Worm (Caenorhabditis elegans) whole organism, mixed stage, embryonic: ENCODE results near the gene pap-1.

Source experiments
- M03D4.4 ChIP-seq: sonication (generic microtip); optimal IDR thresholded peaks from 2 replicates; lab custom pipeline; 2017; ENCODE audit warnings: mild to moderate bottlenecking, missing genetic modification characterization, missing compliant biosample characterization
- bed-3 ChIP-seq: fragments of 200-800 bp; sonication (Bioruptor generic); optimal IDR thresholded peaks from 3 replicates; lab custom pipeline; 2018; ENCODE audit warnings: mild to moderate bottlenecking, missing genetic modification characterization, moderate library complexity, missing compliant biosample characterization
- blmp-1 ChIP-seq: fragments of 150-350 bp; optimal IDR thresholded peaks from 2 replicates; lab custom pipeline; 2014; ENCODE audit warnings: missing biosample characterization, missing genetic modification characterization
- ceh-39 ChIP-seq: fragments of 150-350 bp; optimal IDR thresholded peaks from 2 replicates; lab custom pipeline; 2014; ENCODE audit warnings: missing biosample characterization, missing genetic modification characterization
- ceh-43 ChIP-seq: fragments of 200-800 bp; sonication (Bioruptor generic); optimal IDR thresholded peaks from 2 replicates; lab custom pipeline; 2018; ENCODE audit warnings: mild to moderate bottlenecking, missing genetic modification characterization, moderate library complexity, missing compliant biosample characterization
- ceh-83 ChIP-seq: fragments of 200-800 bp; sonication (Bioruptor generic); optimal IDR thresholded peaks from 2 replicates; lab custom pipeline; 2018; ENCODE audit warnings: mild to moderate bottlenecking, missing genetic modification characterization, missing compliant biosample characterization
- ces-1 ChIP-seq: fragments of 150-350 bp; optimal IDR thresholded peaks from 2 replicates; lab custom pipeline; 2014; ENCODE audit warnings: missing biosample characterization, missing genetic modification reagents, missing genetic modification characterization
- cnd-1 ChIP-seq: fragments of 200-800 bp; sonication (Bioruptor generic); optimal IDR thresholded peaks from 2 replicates; lab custom pipeline; 2018; ENCODE audit warnings: mild to moderate bottlenecking, missing genetic modification characterization, missing compliant biosample characterization
- drap-1 ChIP-seq: fragments of 200-800 bp; sonication (Bioruptor generic); optimal IDR thresholded peaks from 3 replicates; lab custom pipeline; 2018; ENCODE audit warnings: mild to moderate bottlenecking, missing genetic modification characterization, missing compliant biosample characterization
- elt-1 ChIP-seq: sonication (generic microtip); optimal IDR thresholded peaks from 2 replicates; lab custom pipeline; 2017; ENCODE audit warnings: missing genetic modification characterization, mild to moderate bottlenecking, missing compliant biosample characterization, antibody characterized with exemption, moderate library complexity, borderline replicate concordance; ENCODE audit not compliant: insufficient read depth
- elt-3 ChIP-seq: fragments of 150-350 bp; optimal IDR thresholded peaks from 2 replicates; lab custom pipeline; 2014; ENCODE audit warnings: missing biosample characterization, missing genetic modification characterization
- flh-1 ChIP-seq: fragments of 200-800 bp; sonication (Bioruptor generic); optimal IDR thresholded peaks from 2 replicates; lab custom pipeline; 2018; ENCODE audit warnings: mild to moderate bottlenecking, missing genetic modification characterization, moderate library complexity, missing compliant biosample characterization
- ham-2 ChIP-seq: fragments of 200-800 bp; sonication (Bioruptor generic); optimal IDR thresholded peaks from 2 replicates; lab custom pipeline; 2018; ENCODE audit warnings: mild to moderate bottlenecking, missing genetic modification characterization, missing compliant biosample characterization
- hlh-1 ChIP-seq: fragments of 150-350 bp; optimal IDR thresholded peaks from 2 replicates; lab custom pipeline; 2014; ENCODE audit warnings: missing biosample characterization, missing genetic modification reagents, missing genetic modification characterization
- lin-13 ChIP-seq: fragments of 150-350 bp; optimal IDR thresholded peaks from 2 replicates; lab custom pipeline; 2014; ENCODE audit warnings: missing biosample characterization, missing genetic modification characterization
- lsy-2 ChIP-seq: fragments of 150-350 bp; optimal IDR thresholded peaks from 2 replicates; lab custom pipeline; 2014; ENCODE audit warnings: missing biosample characterization, missing genetic modification characterization
- mab-5 ChIP-seq: fragments of 150-350 bp; optimal IDR thresholded peaks from 2 replicates; lab custom pipeline; 2014; ENCODE audit warnings: missing biosample characterization, missing genetic modification characterization
- mep-1 ChIP-seq: fragments of 150-350 bp; optimal IDR thresholded peaks from 2 replicates; lab custom pipeline; 2017; ENCODE audit warnings: missing biosample characterization, missing genetic modification reagents, missing genetic modification characterization, inconsistent platforms
- mls-2 ChIP-seq: sonication (generic microtip); optimal IDR thresholded peaks from 2 replicates; lab custom pipeline; 2016; ENCODE audit warnings: mild to moderate bottlenecking, missing genetic modification characterization, moderate library complexity, missing compliant biosample characterization
- nhr-12 ChIP-seq: fragments of 150-350 bp; optimal IDR thresholded peaks from 2 replicates; lab custom pipeline; 2014; ENCODE audit warnings: missing biosample characterization, missing genetic modification characterization
- nhr-2 ChIP-seq: fragments of 150-350 bp; optimal IDR thresholded peaks from 2 replicates; lab custom pipeline; 2014; ENCODE audit warnings: missing biosample characterization, missing genetic modification characterization
- nhr-237 ChIP-seq: fragments of 150-350 bp; optimal IDR thresholded peaks from 2 replicates; lab custom pipeline; 2014; ENCODE audit warnings: missing biosample characterization, missing genetic modification characterization
- nhr-28 ChIP-seq: fragments of 150-350 bp; optimal IDR thresholded peaks from 2 replicates; lab custom pipeline; 2014; ENCODE audit warnings: missing biosample characterization, missing genetic modification characterization
- nhr-76 ChIP-seq: sonication (generic microtip); optimal IDR thresholded peaks from 2 replicates; lab custom pipeline; 2017; ENCODE audit warnings: missing biosample characterization, missing genetic modification characterization
- pha-4 ChIP-seq: fragments of 150-350 bp; optimal IDR thresholded peaks from 2 replicates; lab custom pipeline; 2018; ENCODE audit warnings: missing biosample characterization, missing genetic modification reagents, missing genetic modification characterization
- sem-2 ChIP-seq: fragments of 200-800 bp; sonication (Bioruptor generic); optimal IDR thresholded peaks from 2 replicates; lab custom pipeline; 2018; ENCODE audit warnings: mild to moderate bottlenecking, missing genetic modification characterization, missing compliant biosample characterization
- snpc-4 ChIP-seq: fragments of 150-350 bp; optimal IDR thresholded peaks from 2 replicates; lab custom pipeline; 2014; ENCODE audit warnings: missing biosample characterization, missing genetic modification characterization
- sptf-1 ChIP-seq: sonication (generic microtip); optimal IDR thresholded peaks from 2 replicates; lab custom pipeline; 2017; ENCODE audit warnings: mild to moderate bottlenecking, missing genetic modification characterization, moderate library complexity, missing compliant biosample characterization
- tbx-8 ChIP-seq: fragments of 200-800 bp; sonication (Bioruptor generic); optimal IDR thresholded peaks from 2 replicates; lab custom pipeline; 2018; ENCODE audit warnings: mild to moderate bottlenecking, missing genetic modification characterization, moderate library complexity, missing compliant biosample characterization
- unc-120 ChIP-seq: sonication (generic microtip); optimal IDR thresholded peaks from 2 replicates; lab custom pipeline; 2017; ENCODE audit warnings: missing genetic modification characterization, missing compliant biosample characterization; ENCODE audit not compliant: poor library complexity, severe bottlenecking
- unc-39 ChIP-seq: fragments of 150-350 bp; optimal IDR thresholded peaks from 2 replicates; lab custom pipeline; 2014; ENCODE audit warnings: missing biosample characterization, missing genetic modification characterization
- unc-62 ChIP-seq: fragments of 150-350 bp; optimal IDR thresholded peaks from 2 replicates; lab custom pipeline; 2014; ENCODE audit warnings: missing biosample characterization, missing genetic modification reagents, missing genetic modification characterization
- zip-8 ChIP-seq: fragments of 150-350 bp; optimal IDR thresholded peaks from 2 replicates; lab custom pipeline; 2014; ENCODE audit warnings: missing biosample characterization, missing genetic modification characterization
- ztf-11 ChIP-seq: fragments of 150-350 bp; optimal IDR thresholded peaks from 2 replicates; lab custom pipeline; 2014; ENCODE audit warnings: missing biosample characterization, missing genetic modification characterization

The pap-1 gene

ce11 chrV:10475421-10475820 is 33.6 kb downstream of the pap-1 start:
- no peak for TF ChIP-seq elt-1 (tag; lab: Kevin White, UChicago)
- no peak for TF ChIP-seq ceh-83 (GFP tag; lab: Kevin White, UChicago)
- no peak for TF ChIP-seq ceh-39 (tag; lab: Kevin White, UChicago)
- TF ChIP-seq ces-1 (GFP tag; lab: Kevin White, UChicago) = no peak
- TF ChIP-seq nhr-12 (tag; lab: Kevin White, UChicago) = no peak
- no peak for TF ChIP-seq mab-5 (tag; lab: Kevin White, UChicago)
- TF ChIP-seq ztf-11 = no peak
- TF ChIP-seq bed-3 (GFP tag; lab: Kevin White, UChicago) = no peak
- no peak for TF ChIP-seq zip-8 (tag; lab: Kevin White, UChicago)
- TF ChIP-seq mls-2 = no peak
- TF ChIP-seq flh-1 (GFP tag; lab: Kevin White, UChicago) = no peak
- TF ChIP-seq tbx-8 (GFP tag; lab: Kevin White, UChicago) = no peak
- TF ChIP-seq elt-3 (tag; lab: Kevin White, UChicago) = no peak
- no peak for TF ChIP-seq mep-1
- no peak for TF ChIP-seq nhr-2 (tag; lab: Kevin White, UChicago)
- TF ChIP-seq drap-1 (GFP tag; lab: Kevin White, UChicago) = no peak
- TF ChIP-seq snpc-4 (tag; lab: Kevin White, UChicago) = no peak

- TF ChIP-seq lsy-2 = no peak
- no peak for TF ChIP-seq ceh-43 (GFP tag; lab: Kevin White, UChicago)
- TF ChIP-seq nhr-76 (tag; lab: Kevin White, UChicago) = no peak
- TF ChIP-seq nhr-12 (tag; lab: Kevin White, UChicago) = no peak
- no peak for TF ChIP-seq sptf-1 (tag; lab: Kevin White, UChicago)
- TF ChIP-seq mls-2 = no peak
- no peak for TF ChIP-seq unc-39
- TF ChIP-seq M03D4.4 (tag; lab: Kevin White, UChicago) = no peak
- TF ChIP-seq ztf-11 = no peak
- TF ChIP-seq ceh-39 (tag; lab: Kevin White, UChicago) = no peak
- no peak for TF ChIP-seq elt-1 (tag; lab: Kevin White, UChicago)
- TF ChIP-seq ham-2 (GFP tag; lab: Kevin White, UChicago) = no peak
- no peak for TF ChIP-seq drap-1 (GFP tag; lab: Kevin White, UChicago)
Observed at ce11 chrV:10476864-10477443, 35.2 kb downstream of the pap-1 start.

- TF ChIP-seq snpc-4 (tag; lab: Kevin White, UChicago) (no peak), blmp-1 (tag; lab: Kevin White, UChicago) (no peak), nhr-76 (tag; lab: Kevin White, UChicago) (no peak), mep-1 (no peak), unc-62 (GFP tag; lab: Kevin White, UChicago) (no peak), flh-1 (GFP tag; lab: Kevin White, UChicago) (no peak), tbx-8 (GFP tag; lab: Kevin White, UChicago) (no peak), nhr-28 (tag; lab: Kevin White, UChicago) (no peak), cnd-1 (tag; lab: Kevin White, UChicago) (no peak), mab-5 (tag; lab: Kevin White, UChicago) (no peak), pha-4 (tag; lab: Kevin White, UChicago) (peak; percentile 25), sptf-1 (tag; lab: Kevin White, UChicago) (no peak), ceh-43 (GFP tag; lab: Kevin White, UChicago) (no peak), elt-1 (tag; lab: Kevin White, UChicago) (no peak), ham-2 (GFP tag; lab: Kevin White, UChicago) (peak; percentile 41), bed-3 (GFP tag; lab: Kevin White, UChicago) (no peak), hlh-1 (tag; lab: Kevin White, UChicago) (no peak)
Observed at ce11 chrV:10478097-10478828, 36.5 kb downstream of the pap-1 start, which contains the start of the genes crp-1 and Y32F6B.9. Gene crp-1 (plus strand): TSS chrV:10478564. Gene Y32F6B.9 (plus strand): TSS chrV:10478699.

- TF ChIP-seq ceh-43 (GFP tag; lab: Kevin White, UChicago) = no peak
- TF ChIP-seq zip-8 (tag; lab: Kevin White, UChicago) = no peak
- no peak for TF ChIP-seq lin-13
- TF ChIP-seq drap-1 (GFP tag; lab: Kevin White, UChicago) = no peak
- no peak for TF ChIP-seq mep-1
- TF ChIP-seq elt-3 (tag; lab: Kevin White, UChicago) = no peak
- TF ChIP-seq ceh-39 (tag; lab: Kevin White, UChicago) = no peak
- TF ChIP-seq ztf-11 = no peak
- no peak for TF ChIP-seq pha-4 (tag; lab: Kevin White, UChicago)
- no peak for TF ChIP-seq cnd-1 (tag; lab: Kevin White, UChicago)
- no peak for TF ChIP-seq mls-2
- TF ChIP-seq mab-5 (tag; lab: Kevin White, UChicago) = no peak
- TF ChIP-seq bed-3 (GFP tag; lab: Kevin White, UChicago) = no peak
- no peak for TF ChIP-seq unc-120 (tag; lab: Kevin White, UChicago)
- TF ChIP-seq nhr-237 = no peak
- no peak for TF ChIP-seq ces-1 (GFP tag; lab: Kevin White, UChicago)
- TF ChIP-seq tbx-8 (GFP tag; lab: Kevin White, UChicago) = no peak
- TF ChIP-seq sem-2 = no peak
- no peak for TF ChIP-seq blmp-1 (tag; lab: Kevin White, UChicago)
Observed at ce11 chrV:10483995-10484394, 42.2 kb downstream of the pap-1 start.
